Worm (Caenorhabditis elegans) whole organism, mixed stage, embryonic: ENCODE results near the gene F20D6.2.

Source experiments
- M03D4.4 ChIP-seq: sonication (generic microtip); optimal IDR thresholded peaks from 2 replicates; lab custom pipeline; 2017; ENCODE audit warnings: mild to moderate bottlenecking, missing genetic modification characterization, missing compliant biosample characterization
- bed-3 ChIP-seq: fragments of 200-800 bp; sonication (Bioruptor generic); optimal IDR thresholded peaks from 3 replicates; lab custom pipeline; 2018; ENCODE audit warnings: mild to moderate bottlenecking, missing genetic modification characterization, moderate library complexity, missing compliant biosample characterization
- blmp-1 ChIP-seq: fragments of 150-350 bp; optimal IDR thresholded peaks from 2 replicates; lab custom pipeline; 2014; ENCODE audit warnings: missing biosample characterization, missing genetic modification characterization
- ceh-39 ChIP-seq: fragments of 150-350 bp; optimal IDR thresholded peaks from 2 replicates; lab custom pipeline; 2014; ENCODE audit warnings: missing biosample characterization, missing genetic modification characterization
- ceh-43 ChIP-seq: fragments of 200-800 bp; sonication (Bioruptor generic); optimal IDR thresholded peaks from 2 replicates; lab custom pipeline; 2018; ENCODE audit warnings: mild to moderate bottlenecking, missing genetic modification characterization, moderate library complexity, missing compliant biosample characterization
- ceh-83 ChIP-seq: fragments of 200-800 bp; sonication (Bioruptor generic); optimal IDR thresholded peaks from 2 replicates; lab custom pipeline; 2018; ENCODE audit warnings: mild to moderate bottlenecking, missing genetic modification characterization, missing compliant biosample characterization
- ces-1 ChIP-seq: fragments of 150-350 bp; optimal IDR thresholded peaks from 2 replicates; lab custom pipeline; 2014; ENCODE audit warnings: missing biosample characterization, missing genetic modification reagents, missing genetic modification characterization
- cnd-1 ChIP-seq: fragments of 200-800 bp; sonication (Bioruptor generic); optimal IDR thresholded peaks from 2 replicates; lab custom pipeline; 2018; ENCODE audit warnings: mild to moderate bottlenecking, missing genetic modification characterization, missing compliant biosample characterization
- drap-1 ChIP-seq: fragments of 200-800 bp; sonication (Bioruptor generic); optimal IDR thresholded peaks from 3 replicates; lab custom pipeline; 2018; ENCODE audit warnings: mild to moderate bottlenecking, missing genetic modification characterization, missing compliant biosample characterization
- elt-1 ChIP-seq: sonication (generic microtip); optimal IDR thresholded peaks from 2 replicates; lab custom pipeline; 2017; ENCODE audit warnings: missing genetic modification characterization, mild to moderate bottlenecking, missing compliant biosample characterization, antibody characterized with exemption, moderate library complexity, borderline replicate concordance; ENCODE audit not compliant: insufficient read depth
- elt-3 ChIP-seq: fragments of 150-350 bp; optimal IDR thresholded peaks from 2 replicates; lab custom pipeline; 2014; ENCODE audit warnings: missing biosample characterization, missing genetic modification characterization
- flh-1 ChIP-seq: fragments of 200-800 bp; sonication (Bioruptor generic); optimal IDR thresholded peaks from 2 replicates; lab custom pipeline; 2018; ENCODE audit warnings: mild to moderate bottlenecking, missing genetic modification characterization, moderate library complexity, missing compliant biosample characterization
- ham-2 ChIP-seq: fragments of 200-800 bp; sonication (Bioruptor generic); optimal IDR thresholded peaks from 2 replicates; lab custom pipeline; 2018; ENCODE audit warnings: mild to moderate bottlenecking, missing genetic modification characterization, missing compliant biosample characterization
- hlh-1 ChIP-seq: fragments of 150-350 bp; optimal IDR thresholded peaks from 2 replicates; lab custom pipeline; 2014; ENCODE audit warnings: missing biosample characterization, missing genetic modification reagents, missing genetic modification characterization
- lin-13 ChIP-seq: fragments of 150-350 bp; optimal IDR thresholded peaks from 2 replicates; lab custom pipeline; 2014; ENCODE audit warnings: missing biosample characterization, missing genetic modification characterization
- lsy-2 ChIP-seq: fragments of 150-350 bp; optimal IDR thresholded peaks from 2 replicates; lab custom pipeline; 2014; ENCODE audit warnings: missing biosample characterization, missing genetic modification characterization
- mab-5 ChIP-seq: fragments of 150-350 bp; optimal IDR thresholded peaks from 2 replicates; lab custom pipeline; 2014; ENCODE audit warnings: missing biosample characterization, missing genetic modification characterization
- mep-1 ChIP-seq: fragments of 150-350 bp; optimal IDR thresholded peaks from 2 replicates; lab custom pipeline; 2017; ENCODE audit warnings: missing biosample characterization, missing genetic modification reagents, missing genetic modification characterization, inconsistent platforms
- nhr-12 ChIP-seq: fragments of 150-350 bp; optimal IDR thresholded peaks from 2 replicates; lab custom pipeline; 2014; ENCODE audit warnings: missing biosample characterization, missing genetic modification characterization
- nhr-2 ChIP-seq: fragments of 150-350 bp; optimal IDR thresholded peaks from 2 replicates; lab custom pipeline; 2014; ENCODE audit warnings: missing biosample characterization, missing genetic modification characterization
- nhr-237 ChIP-seq: fragments of 150-350 bp; optimal IDR thresholded peaks from 2 replicates; lab custom pipeline; 2014; ENCODE audit warnings: missing biosample characterization, missing genetic modification characterization
- nhr-28 ChIP-seq: fragments of 150-350 bp; optimal IDR thresholded peaks from 2 replicates; lab custom pipeline; 2014; ENCODE audit warnings: missing biosample characterization, missing genetic modification characterization
- pha-4 ChIP-seq: fragments of 150-350 bp; optimal IDR thresholded peaks from 2 replicates; lab custom pipeline; 2018; ENCODE audit warnings: missing biosample characterization, missing genetic modification reagents, missing genetic modification characterization
- sem-2 ChIP-seq: fragments of 200-800 bp; sonication (Bioruptor generic); optimal IDR thresholded peaks from 2 replicates; lab custom pipeline; 2018; ENCODE audit warnings: mild to moderate bottlenecking, missing genetic modification characterization, missing compliant biosample characterization
- sptf-1 ChIP-seq: sonication (generic microtip); optimal IDR thresholded peaks from 2 replicates; lab custom pipeline; 2017; ENCODE audit warnings: mild to moderate bottlenecking, missing genetic modification characterization, moderate library complexity, missing compliant biosample characterization
- tbx-8 ChIP-seq: fragments of 200-800 bp; sonication (Bioruptor generic); optimal IDR thresholded peaks from 2 replicates; lab custom pipeline; 2018; ENCODE audit warnings: mild to moderate bottlenecking, missing genetic modification characterization, moderate library complexity, missing compliant biosample characterization
- unc-120 ChIP-seq: sonication (generic microtip); optimal IDR thresholded peaks from 2 replicates; lab custom pipeline; 2017; ENCODE audit warnings: missing genetic modification characterization, missing compliant biosample characterization; ENCODE audit not compliant: poor library complexity, severe bottlenecking
- unc-39 ChIP-seq: fragments of 150-350 bp; optimal IDR thresholded peaks from 2 replicates; lab custom pipeline; 2014; ENCODE audit warnings: missing biosample characterization, missing genetic modification characterization
- unc-62 ChIP-seq: fragments of 150-350 bp; optimal IDR thresholded peaks from 2 replicates; lab custom pipeline; 2014; ENCODE audit warnings: missing biosample characterization, missing genetic modification reagents, missing genetic modification characterization
- ztf-11 ChIP-seq: fragments of 150-350 bp; optimal IDR thresholded peaks from 2 replicates; lab custom pipeline; 2014; ENCODE audit warnings: missing biosample characterization, missing genetic modification characterization

Gene F20D6.2

DNA sequence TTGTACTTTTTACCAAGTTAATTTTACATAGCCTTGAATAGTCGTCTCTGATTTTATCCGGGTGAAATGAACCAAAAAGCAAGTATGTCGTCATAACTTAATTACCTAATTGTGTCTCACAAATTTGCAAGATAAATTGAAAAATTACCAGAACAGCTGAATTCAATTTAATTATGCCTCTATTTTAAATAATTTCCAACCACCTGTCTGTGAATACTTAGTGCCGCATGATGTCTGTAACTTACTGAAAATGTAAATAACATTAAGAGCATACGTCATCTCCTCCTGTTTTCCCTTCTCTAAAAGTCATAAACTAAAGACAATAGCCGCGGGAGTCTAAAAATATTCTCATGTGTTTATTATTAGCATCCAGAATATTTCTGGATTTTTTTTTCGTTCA, 15.5 kb upstream of the F20D6.2 start:
- no peak for TF ChIP-seq nhr-2 (tag; lab: Kevin White, UChicago)
- TF ChIP-seq ces-1: peak; percentile 56

DNA sequence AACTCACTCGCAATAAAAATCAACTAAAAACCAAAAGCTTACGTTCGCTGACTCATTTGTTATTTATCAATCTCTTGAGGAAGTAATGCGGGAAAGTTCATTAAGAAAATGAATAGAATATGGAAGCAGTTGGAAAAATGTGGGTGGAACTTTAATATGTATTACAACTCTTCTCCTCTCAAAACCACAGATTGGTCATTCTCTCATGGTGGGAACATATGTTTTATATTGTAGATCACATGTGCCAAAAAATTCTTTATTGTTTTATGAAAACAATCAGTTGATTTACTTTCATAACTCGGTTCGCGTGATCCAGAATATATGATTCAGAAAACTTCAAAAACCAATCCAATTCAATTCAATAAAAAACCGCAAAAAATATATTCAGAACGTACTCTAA, 14.1 kb upstream of the F20D6.2 start:
- no peak for TF ChIP-seq hlh-1 (tag; lab: Kevin White, UChicago)
- no peak for TF ChIP-seq blmp-1
- TF ChIP-seq nhr-2 (tag; lab: Kevin White, UChicago): no peak
- no peak for TF ChIP-seq flh-1
- no peak for TF ChIP-seq ces-1
- TF ChIP-seq unc-120 (tag; lab: Kevin White, UChicago): no peak
- no peak for TF ChIP-seq lin-13 (tag; lab: Kevin White, UChicago)
- no peak for TF ChIP-seq mep-1 (tag; lab: Kevin White, UChicago)
- no peak for TF ChIP-seq ham-2
- TF ChIP-seq unc-62 (GFP tag; lab: Kevin White, UChicago): no peak
- TF ChIP-seq ztf-11 (tag; lab: Kevin White, UChicago): no peak
- TF ChIP-seq lsy-2 (tag; lab: Kevin White, UChicago): no peak
- no peak for TF ChIP-seq M03D4.4 (tag; lab: Kevin White, UChicago)
- no peak for TF ChIP-seq ceh-43 (GFP tag; lab: Kevin White, UChicago)
- TF ChIP-seq tbx-8 (GFP tag; lab: Kevin White, UChicago): no peak
- TF ChIP-seq drap-1 (GFP tag; lab: Kevin White, UChicago): no peak
- no peak for TF ChIP-seq ceh-39 (tag; lab: Kevin White, UChicago)
- no peak for TF ChIP-seq unc-39 (tag; lab: Kevin White, UChicago)

ce11 chrV:8177349-8177748, 8.5 kb upstream of the F20D6.2 start, which contains the start of gene F20D6.9:
Gene F20D6.9 (minus strand): TSS chrV:8177449.
- TF ChIP-seq nhr-2 (tag; lab: Kevin White, UChicago) (no peak), elt-3 (tag; lab: Kevin White, UChicago) (no peak), blmp-1 (no peak), pha-4 (no peak), unc-62 (GFP tag; lab: Kevin White, UChicago) (no peak), ceh-83 (no peak), lin-13 (tag; lab: Kevin White, UChicago) (no peak), ztf-11 (tag; lab: Kevin White, UChicago) (no peak), cnd-1 (tag; lab: Kevin White, UChicago) (no peak), ham-2 (no peak), unc-120 (tag; lab: Kevin White, UChicago) (no peak), M03D4.4 (tag; lab: Kevin White, UChicago) (no peak), lsy-2 (tag; lab: Kevin White, UChicago) (no peak), elt-1 (no peak)

- TF ChIP-seq ztf-11 (tag; lab: Kevin White, UChicago): no peak
- no peak for TF ChIP-seq ceh-39 (tag; lab: Kevin White, UChicago)
- TF ChIP-seq elt-3 (tag; lab: Kevin White, UChicago): no peak
- no peak for TF ChIP-seq unc-120 (tag; lab: Kevin White, UChicago)
- TF ChIP-seq blmp-1: no peak
- no peak for TF ChIP-seq sem-2 (GFP tag; lab: Kevin White, UChicago)
- TF ChIP-seq unc-39 (tag; lab: Kevin White, UChicago): no peak
- no peak for TF ChIP-seq mab-5
- no peak for TF ChIP-seq flh-1
- no peak for TF ChIP-seq nhr-28
- no peak for TF ChIP-seq nhr-12
- TF ChIP-seq bed-3 (GFP tag; lab: Kevin White, UChicago): no peak
- TF ChIP-seq nhr-2 (tag; lab: Kevin White, UChicago): no peak
- no peak for TF ChIP-seq hlh-1 (tag; lab: Kevin White, UChicago)
- TF ChIP-seq cnd-1 (tag; lab: Kevin White, UChicago): no peak
- no peak for TF ChIP-seq elt-1
- no peak for TF ChIP-seq ceh-83
- no peak for TF ChIP-seq nhr-237 (tag; lab: Kevin White, UChicago)
- no peak for TF ChIP-seq sptf-1 (tag; lab: Kevin White, UChicago)
- TF ChIP-seq, all 35 proteins: peak for 0
Observed at ce11 chrV:8178279-8178678, 7.6 kb upstream of the F20D6.2 start.

ce11 chrV:8178914-8179542, 6.8 kb upstream of the F20D6.2 start, which contains the start of gene srp-7:
Gene srp-7 (plus strand): TSS chrV:8179126.
- peak; percentile 22 for TF ChIP-seq nhr-237 (tag; lab: Kevin White, UChicago)
- TF ChIP-seq ces-1: peak; percentile 63
- TF ChIP-seq pha-4: no peak
